Worm (Caenorhabditis elegans): Measurements from ENCODE around the gene nhr-130.

ce11 chrV:432991-433390 is 50.1 kb downstream of the nhr-130 start:
- no peak for TF ChIP-seq unc-39 (tag; optimal IDR thresholded peaks at IDR 0.05)
- TF ChIP-seq ztf-11 (tag; optimal IDR thresholded peaks at IDR 0.05), result no peak

Measured in whole organism, L3 larva.